Fruit fly (Drosophila melanogaster) Kc167 (cell line): ENCODE data around the gene NP15.6.

Source experiments
- Myc ChIP-seq: fragments of >200 bp; optimal IDR thresholded peaks from 2 replicates; lab custom pipeline; 2017; ENCODE audit warnings: missing external identifiers
- psq ChIP-seq: fragments of >200 bp; optimal IDR thresholded peaks from 2 replicates; lab custom pipeline; 2017; ENCODE audit warnings: missing external identifiers

dm6 chr3R:18989819-18990137 is 37.4 kb upstream of the NP15.6 start:
- TF ChIP-seq psq (lab: Kevin White, UChicago) = no peak
- no peak for TF ChIP-seq Myc (lab: Kevin White, UChicago)
